Worm (Caenorhabditis elegans): ENCODE data around the gene Y105C5B.3.

Y105C5B.3 gene

ce11 chrIV:15849656-15850055 lies 34.4 kb upstream of the Y105C5B.3 start, which contains the start of gene Y105C5A.24:
TSS of gene Y105C5A.24 (plus strand) at chrIV:15849875.
- TF ChIP-seq ztf-16 (tag; optimal IDR thresholded peaks at IDR 0.05) (no peak), nhr-11 (tag; optimal IDR thresholded peaks at IDR 0.05) (no peak), T23F11.4 (GFP tag; optimal IDR thresholded peaks at IDR 0.05) (no peak), fax-1 (tag; optimal IDR thresholded peaks at IDR 0.05) (no peak), pat-9 (tag; optimal IDR thresholded peaks at IDR 0.05) (no peak)

ce11 chrIV:15850647-15851046 lies 33.4 kb upstream of the Y105C5B.3 start:
- no peak for TF ChIP-seq K09A11.1 (tag; optimal IDR thresholded peaks at IDR 0.05; ENCODE audit: insufficient read depth)
- TF ChIP-seq nfya-1 (tag; optimal IDR thresholded peaks at IDR 0.05): peak; percentile 61

ce11 chrIV:15852875-15853793 lies 30.9 kb upstream of the Y105C5B.3 start:
- no peak for TF ChIP-seq che-1 (tag; optimal IDR thresholded peaks at IDR 0.05)
- TF ChIP-seq pha-2 (tag; optimal IDR thresholded peaks at IDR 0.05): no peak
- no peak for TF ChIP-seq ztf-16 (tag; optimal IDR thresholded peaks at IDR 0.05)
- no peak for TF ChIP-seq odd-2 (tag; optimal IDR thresholded peaks at IDR 0.05)
- no peak for TF ChIP-seq tbx-2 (tag; optimal IDR thresholded peaks at IDR 0.05)
- TF ChIP-seq fax-1 (tag; optimal IDR thresholded peaks at IDR 0.05): no peak
- TF ChIP-seq ceh-31 (tag; optimal IDR thresholded peaks at IDR 0.05): no peak
- TF ChIP-seq elt-4 (tag; optimal IDR thresholded peaks at IDR 0.05): no peak
- no peak for TF ChIP-seq ceh-18 (tag; optimal IDR thresholded peaks at IDR 0.05)
- TF ChIP-seq ref-2 (tag; optimal IDR thresholded peaks at IDR 0.05): no peak
- no peak for TF ChIP-seq sdc-2 (tag; optimal IDR thresholded peaks at IDR 0.05)
- TF ChIP-seq eyg-1 (tag; optimal IDR thresholded peaks at IDR 0.05): no peak
- TF ChIP-seq nhr-232 (tag; optimal IDR thresholded peaks at IDR 0.05): no peak
- TF ChIP-seq ceh-19 (GFP tag; optimal IDR thresholded peaks at IDR 0.05): no peak
- TF ChIP-seq ama-1 (optimal IDR thresholded peaks at IDR 0.05): no peak
- TF ChIP-seq elt-2 (tag; optimal IDR thresholded peaks at IDR 0.05): no peak
- no peak for TF ChIP-seq fkh-10 (GFP tag; optimal IDR thresholded peaks at IDR 0.05)

ce11 chrIV:15853820-15854426 lies 30.1 kb upstream of the Y105C5B.3 start:
- no peak for TF ChIP-seq ceh-9 (tag; optimal IDR thresholded peaks at IDR 0.05)
- TF ChIP-seq ceh-18 (tag; optimal IDR thresholded peaks at IDR 0.05): no peak
- TF ChIP-seq T23F11.4 (GFP tag; optimal IDR thresholded peaks at IDR 0.05): no peak
- TF ChIP-seq ceh-48 (tag; optimal IDR thresholded peaks at IDR 0.05): no peak
- TF ChIP-seq lim-6 (tag; optimal IDR thresholded peaks at IDR 0.05): no peak
- no peak for TF ChIP-seq nfya-1 (tag; optimal IDR thresholded peaks at IDR 0.05)
- no peak for TF ChIP-seq hlh-6 (tag; optimal IDR thresholded peaks at IDR 0.05)

- no peak for TF ChIP-seq K09A11.1 (tag; optimal IDR thresholded peaks at IDR 0.05; ENCODE audit: insufficient read depth)
Measured at ce11 chrIV:15861499-15861898, 22.5 kb upstream of the Y105C5B.3 start.

- no peak for TF ChIP-seq unc-55 (GFP tag; optimal IDR thresholded peaks at IDR 0.05)
- TF ChIP-seq K09A11.1 (tag; optimal IDR thresholded peaks at IDR 0.05; ENCODE audit: insufficient read depth): no peak
- no peak for TF ChIP-seq hlh-8 (tag; optimal IDR thresholded peaks at IDR 0.05)
- no peak for TF ChIP-seq ama-1 (optimal IDR thresholded peaks at IDR 0.05)
- TF ChIP-seq ceh-48 (tag; optimal IDR thresholded peaks at IDR 0.05): no peak
- TF ChIP-seq unc-3 (GFP tag; conservative IDR thresholded peaks at IDR 0.05): no peak
- TF ChIP-seq unc-3 (tag; optimal IDR thresholded peaks at IDR 0.05): no peak
- no peak for TF ChIP-seq ceh-30 (tag; optimal IDR thresholded peaks at IDR 0.05)
- no peak for TF ChIP-seq ztf-16 (tag; optimal IDR thresholded peaks at IDR 0.05)
- TF ChIP-seq zip-5 (tag; optimal IDR thresholded peaks at IDR 0.05): no peak
- TF ChIP-seq ceh-9 (tag; optimal IDR thresholded peaks at IDR 0.05): no peak
- TF ChIP-seq sox-4 (tag; optimal IDR thresholded peaks at IDR 0.05): no peak
- no peak for TF ChIP-seq pha-2 (tag; optimal IDR thresholded peaks at IDR 0.05)
- TF ChIP-seq ceh-24 (tag; optimal IDR thresholded peaks at IDR 0.05): no peak
- TF ChIP-seq fkh-10 (GFP tag; optimal IDR thresholded peaks at IDR 0.05): no peak
- TF ChIP-seq unc-42 (tag; optimal IDR thresholded peaks at IDR 0.05): no peak
- no peak for TF ChIP-seq nhr-232 (tag; optimal IDR thresholded peaks at IDR 0.05)
- TF ChIP-seq ceh-2 (tag; optimal IDR thresholded peaks at IDR 0.05): no peak
- no peak for TF ChIP-seq C38D4.7 (GFP tag; optimal IDR thresholded peaks at IDR 0.05)
- TF ChIP-seq ceh-31 (tag; optimal IDR thresholded peaks at IDR 0.05): no peak
- TF ChIP-seq che-1 (tag; optimal IDR thresholded peaks at IDR 0.05): no peak
Measured at ce11 chrIV:15868288-15868687, 15.7 kb upstream of the Y105C5B.3 start.
